1 fruit fly cellular context compared by ENCODE assay signal in the genomic region with DNA sequence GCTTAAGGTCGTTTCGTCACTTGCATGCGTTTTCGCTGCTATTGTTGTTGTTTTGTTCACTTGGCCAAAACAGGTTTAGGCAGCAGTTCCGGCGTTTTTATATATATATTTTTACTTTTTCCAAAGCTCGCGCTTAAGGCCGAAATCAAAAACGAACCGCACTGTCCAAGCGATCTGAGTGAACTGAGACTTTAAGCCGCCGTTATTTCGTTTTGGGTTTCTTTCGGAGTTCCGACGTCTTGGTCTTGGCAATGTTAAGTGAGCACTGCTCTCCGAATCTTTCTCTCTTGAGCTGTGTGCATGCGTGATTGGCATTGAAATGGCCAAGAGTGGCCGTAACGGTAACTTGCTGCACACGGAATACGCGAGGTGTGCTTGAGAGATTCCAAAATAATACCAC.
A peak's percentile ranks its signal among the peaks of the same experiment; 100 is the strongest.
TF ChIP-seq lines count a peak whose summit lies in the region.

A gene (minus strand): TSS at position 188 of the 400 bp plus-strand sequence.

TF ChIP-seq in whole organism, embryonic, 481 proteins besides CTCF, POLR2A, EP300 and RAD21 (continued from another document):
- TF ChIP-seq pum (GFP tag; optimal IDR thresholded peaks at IDR 0.05; lab: Kevin White, UChicago) (no peak), Neu2 (GFP tag; optimal IDR thresholded peaks at IDR 0.05; lab: Kevin White, UChicago; ENCODE audit: borderline replicate concordance) (no peak), nerfin-2 (GFP tag; IDR thresholded peaks at IDR 0.05; lab: Robert Waterston, UW; ENCODE audit: partially characterized antibody) (no peak), mam (GFP tag; optimal IDR thresholded peaks at IDR 0.05; lab: Kevin White, UChicago) (no peak), trem (tag; optimal IDR thresholded peaks at IDR 0.05; lab: Kevin White, UChicago) (no peak), CG8765 (GFP tag; IDR thresholded peaks at IDR 0.05; lab: Robert Waterston, UW) (no peak), sim (GFP tag; IDR thresholded peaks at IDR 0.05; lab: Robert Waterston, UW) (no peak), Drgx (GFP tag; IDR thresholded peaks at IDR 0.05; lab: Robert Waterston, UW) (no peak), CG17802 (tag; optimal IDR thresholded peaks at IDR 0.05; lab: Kevin White, UChicago) (no peak), grau (tag; optimal IDR thresholded peaks at IDR 0.05; lab: Kevin White, UChicago) (no peak), hbn (GFP tag; IDR thresholded peaks at IDR 0.05; lab: Robert Waterston, UW; ENCODE audit: partially characterized antibody) (no peak), Gsc (GFP tag; IDR thresholded peaks at IDR 0.05; lab: Robert Waterston, UW) (no peak), inv (GFP tag; IDR thresholded peaks at IDR 0.05; lab: Robert Waterston, UW; ENCODE audit: partially characterized antibody) (no peak), lov (optimal IDR thresholded peaks at IDR 0.05; lab: Kevin White, UChicago) (no peak), lov (GFP tag; IDR thresholded peaks at IDR 0.05; lab: Robert Waterston, UW) (no peak), Sry-β (GFP tag; optimal IDR thresholded peaks at IDR 0.05; lab: Kevin White, UChicago) (no peak), CG10959 (GFP tag; IDR thresholded peaks at IDR 0.05; lab: Robert Waterston, UW) (no peak), Rx (GFP tag; IDR thresholded peaks at IDR 0.05; lab: Robert Waterston, UW) (no peak), scrt (GFP tag; optimal IDR thresholded peaks at IDR 0.05; lab: Kevin White, UChicago) (no peak), CG17328 (GFP tag; IDR thresholded peaks at IDR 0.05; lab: Robert Waterston, UW) (no peak), gem (tag; optimal IDR thresholded peaks at IDR 0.05; lab: Kevin White, UChicago) (no peak), wor (GFP tag; IDR thresholded peaks at IDR 0.05; lab: Robert Waterston, UW) (no peak), gce (GFP tag; IDR thresholded peaks at IDR 0.05; lab: Robert Waterston, UW) (no peak), bbx (GFP tag; IDR thresholded peaks at IDR 0.05; lab: Robert Waterston, UW; ENCODE audit: partially characterized antibody) (peak; percentile 43; the same call in 1 of the 2 replicates), tap (tag; optimal IDR thresholded peaks at IDR 0.05; lab: Kevin White, UChicago) (peak; percentile 15), CG4854 (GFP tag; optimal IDR thresholded peaks at IDR 0.05; lab: Kevin White, UChicago) (no peak), exex (tag; optimal IDR thresholded peaks at IDR 0.05; lab: Kevin White, UChicago) (no peak), repo (GFP tag; optimal IDR thresholded peaks at IDR 0.05; lab: Kevin White, UChicago) (no peak), CG17829 (tag; optimal IDR thresholded peaks at IDR 0.05; lab: Kevin White, UChicago) (no peak), al (GFP tag; IDR thresholded peaks at IDR 0.05; lab: Robert Waterston, UW) (no peak), dati (GFP tag; IDR thresholded peaks at IDR 0.05; lab: Robert Waterston, UW) (no peak), CG15269 (tag; optimal IDR thresholded peaks at IDR 0.05; lab: Kevin White, UChicago) (peak; percentile 87), CG12391 (tag; optimal IDR thresholded peaks at IDR 0.05; lab: Kevin White, UChicago) (no peak), row (GFP tag; IDR thresholded peaks at IDR 0.05; lab: Robert Waterston, UW) (peak; percentile 49; the same call in 1 of the 3 replicates), lola (GFP tag; optimal IDR thresholded peaks at IDR 0.05; lab: Kevin White, UChicago) (no peak), Myb (GFP tag; optimal IDR thresholded peaks at IDR 0.05; lab: Kevin White, UChicago) (no peak), Hsf (GFP tag; optimal IDR thresholded peaks at IDR 0.05; lab: Kevin White, UChicago) (no peak), CG14965 (GFP tag; optimal IDR thresholded peaks at IDR 0.05; lab: Kevin White, UChicago; ENCODE audit: borderline replicate concordance) (no peak), CG9215 (GFP tag; IDR thresholded peaks at IDR 0.05; lab: Robert Waterston, UW) (no peak), CG13624 (GFP tag; optimal IDR thresholded peaks at IDR 0.05; lab: Kevin White, UChicago) (no peak), Atf-2 (GFP tag; optimal IDR thresholded peaks at IDR 0.05; lab: Kevin White, UChicago) (no peak), bcd (GFP tag; optimal IDR thresholded peaks at IDR 0.05; lab: Kevin White, UChicago) (no peak), CG17568 (GFP tag; optimal IDR thresholded peaks at IDR 0.05; lab: Kevin White, UChicago) (no peak), Trl (optimal IDR thresholded peaks at IDR 0.05; lab: Kevin White, UChicago) (peak; percentile 24 to 46), Trl (GFP tag; optimal IDR thresholded peaks at IDR 0.05; lab: Kevin White, UChicago) (no peak), salm (tag; optimal IDR thresholded peaks at IDR 0.05; lab: Kevin White, UChicago) (no peak), Gug (GFP tag; IDR thresholded peaks at IDR 0.05; lab: Robert Waterston, UW) (no peak), CG3407 (GFP tag; optimal IDR thresholded peaks at IDR 0.05; lab: Kevin White, UChicago) (no peak), her (GFP tag; optimal IDR thresholded peaks at IDR 0.05; lab: Kevin White, UChicago) (no peak), gsb-n (tag; optimal IDR thresholded peaks at IDR 0.05; lab: Kevin White, UChicago) (no peak), CG4328 (GFP tag; optimal IDR thresholded peaks at IDR 0.05; lab: Kevin White, UChicago) (no peak), HLHmδ (GFP tag; optimal IDR thresholded peaks at IDR 0.05; lab: Kevin White, UChicago) (no peak), Bgb (GFP tag; IDR thresholded peaks at IDR 0.05; lab: Robert Waterston, UW; ENCODE audit: partially characterized antibody) (no peak), CG6813 (GFP tag; optimal IDR thresholded peaks at IDR 0.05; lab: Kevin White, UChicago) (no peak), MTF-1 (GFP tag; optimal IDR thresholded peaks at IDR 0.05; lab: Kevin White, UChicago; ENCODE audit: borderline replicate concordance) (no peak), Dip2 (GFP tag; IDR thresholded peaks at IDR 0.05; lab: Robert Waterston, UW) (no peak), caup (GFP tag; optimal IDR thresholded peaks at IDR 0.05; lab: Kevin White, UChicago; ENCODE audit: severe bottlenecking) (no peak)
